Worm (Caenorhabditis elegans) whole organism, young adult: Measurements from ENCODE around the gene frm-10.

ENCODE experiments used
- B0019.2 ChIP-seq: fragments of 200-800 bp; sonication (Bioruptor generic); conservative IDR thresholded peaks from 2 replicates; pipeline ENCODE4 v1.3.6; 2022; ENCODE audit warnings: missing genetic modification reagents, missing genetic modification characterization, missing compliant biosample characterization
- B0261.1 ChIP-seq: sonication (generic microtip); optimal IDR thresholded peaks from 2 replicates; lab custom pipeline; 2016; ENCODE audit warnings: mild to moderate bottlenecking, missing genetic modification characterization, moderate library complexity, missing compliant biosample characterization
- F10E7.11 ChIP-seq: sonication (generic microtip); optimal IDR thresholded peaks from 2 replicates; lab custom pipeline; 2017; ENCODE audit warnings: mild to moderate bottlenecking, missing genetic modification characterization, moderate library complexity, missing compliant biosample characterization
- F23B12.7 ChIP-seq: sonication (generic microtip); optimal IDR thresholded peaks from 2 replicates; lab custom pipeline; 2017; ENCODE audit warnings: missing genetic modification characterization, mild to moderate bottlenecking, missing compliant biosample characterization, antibody characterized with exemption, moderate library complexity; ENCODE audit not compliant: insufficient read depth
- F49E8.2 ChIP-seq: sonication (generic microtip); optimal IDR thresholded peaks from 3 replicates; lab custom pipeline; 2017; ENCODE audit warnings: missing genetic modification characterization, mild to moderate bottlenecking, missing compliant biosample characterization, antibody characterized with exemption, moderate library complexity; ENCODE audit not compliant: insufficient read depth
- F57A8.1 ChIP-seq: fragments of 200-800 bp; sonication (Bioruptor generic); optimal IDR thresholded peaks from 2 replicates; lab custom pipeline; 2018; ENCODE audit warnings: mild to moderate bottlenecking, missing genetic modification characterization, moderate library complexity, missing compliant biosample characterization
- T07F8.4 ChIP-seq: sonication (generic microtip); optimal IDR thresholded peaks from 2 replicates; lab custom pipeline; 2016; ENCODE audit warnings: mild to moderate bottlenecking, missing genetic modification characterization, moderate library complexity, missing compliant biosample characterization
- Y53F4B.3 ChIP-seq: fragments of 200-800 bp; sonication (Bioruptor generic); IDR thresholded peaks from 2 replicates; pipeline ENCODE4 v1.3.6; 2022; ENCODE audit warnings: missing genetic modification reagents, missing genetic modification characterization, missing compliant biosample characterization
- atf-7 ChIP-seq: sonication (generic microtip); optimal IDR thresholded peaks from 2 replicates; lab custom pipeline; 2017; ENCODE audit warnings: mild to moderate bottlenecking, missing genetic modification characterization, missing compliant biosample characterization
- athp-1 ChIP-seq: sonication (generic microtip); optimal IDR thresholded peaks from 2 replicates; lab custom pipeline; 2017; ENCODE audit warnings: mild to moderate bottlenecking, missing genetic modification characterization, missing compliant biosample characterization
- attf-3 ChIP-seq: fragments of 200-800 bp; sonication (Bioruptor generic); conservative IDR thresholded peaks from 2 replicates; pipeline ENCODE4 v1.3.6; 2022; ENCODE audit warnings: missing genetic modification reagents, missing genetic modification characterization, missing compliant biosample characterization
- attf-5 ChIP-seq: fragments of 200-800 bp; sonication (Bioruptor generic); optimal IDR thresholded peaks from 2 replicates; lab custom pipeline; 2018; ENCODE audit warnings: mild to moderate bottlenecking, missing genetic modification characterization, missing compliant biosample characterization
- bed-1 ChIP-seq: fragments of 200-800 bp; sonication (Bioruptor generic); IDR thresholded peaks from 2 replicates; pipeline ENCODE4 v1.3.6; 2022; ENCODE audit warnings: missing genetic modification reagents, missing genetic modification characterization, missing compliant biosample characterization
- ccch-3 ChIP-seq: fragments of 200-800 bp; sonication (Bioruptor generic); optimal IDR thresholded peaks from 2 replicates; lab custom pipeline; 2018; ENCODE audit warnings: mild to moderate bottlenecking, missing genetic modification characterization, missing compliant biosample characterization
- ceh-79 ChIP-seq: sonication (generic microtip); optimal IDR thresholded peaks from 2 replicates; lab custom pipeline; 2017; ENCODE audit warnings: mild to moderate bottlenecking, missing genetic modification characterization, missing compliant biosample characterization
- die-1 ChIP-seq: sonication (generic microtip); optimal IDR thresholded peaks from 2 replicates; lab custom pipeline; 2016; ENCODE audit warnings: missing genotype, mild to moderate bottlenecking, missing genetic modification characterization, missing compliant biosample characterization
- egl-18 ChIP-seq: fragments of 200-800 bp; sonication (Bioruptor generic); IDR thresholded peaks from 2 replicates; pipeline ENCODE4 v1.3.6; 2022; ENCODE audit warnings: missing genetic modification reagents, missing genetic modification characterization, missing compliant biosample characterization
- gei-17 ChIP-seq: fragments of 200-800 bp; sonication (Bioruptor generic); optimal IDR thresholded peaks from 2 replicates; lab custom pipeline; 2018; ENCODE audit warnings: mild to moderate bottlenecking, missing genetic modification characterization, missing compliant biosample characterization
- him-1 ChIP-seq: sonication (generic microtip); optimal IDR thresholded peaks from 2 replicates; lab custom pipeline; 2016; ENCODE audit warnings: missing genotype, missing genetic modification reagents, missing genetic modification characterization, missing compliant biosample characterization
- lag-1 ChIP-seq: fragments of 200-800 bp; sonication (Bioruptor generic); IDR thresholded peaks from 2 replicates; pipeline ENCODE4 v1.3.6; 2022; ENCODE audit warnings: missing genetic modification reagents, missing genetic modification characterization, missing compliant biosample characterization
- lin-26 ChIP-seq: fragments of 200-800 bp; sonication (Bioruptor generic); IDR thresholded peaks from 2 replicates; pipeline ENCODE4 v1.3.6; 2022; ENCODE audit warnings: missing genetic modification reagents, missing genetic modification characterization, missing compliant biosample characterization
- nhr-120 ChIP-seq: fragments of 200-800 bp; sonication (Bioruptor generic); IDR thresholded peaks from 2 replicates; pipeline ENCODE4 v1.3.6; 2022; ENCODE audit warnings: missing genetic modification characterization, missing compliant biosample characterization
- nhr-27 ChIP-seq: fragments of 200-800 bp; sonication (Bioruptor generic); optimal IDR thresholded peaks from 2 replicates; lab custom pipeline; 2018; ENCODE audit warnings: mild to moderate bottlenecking, missing genetic modification characterization, moderate library complexity, missing compliant biosample characterization
- pbrm-1 ChIP-seq: fragments of 200-800 bp; sonication (Bioruptor generic); IDR thresholded peaks from 2 replicates; pipeline ENCODE4 v1.3.6; 2022; ENCODE audit warnings: missing genetic modification reagents, missing genetic modification characterization, missing compliant biosample characterization
- pha-4 ChIP-seq: fragments of 150-350 bp; sonication (generic microtip); optimal IDR thresholded peaks from 2 replicates; lab custom pipeline; 2014; ENCODE audit warnings: missing biosample characterization, missing genetic modification reagents, missing genetic modification characterization
- rpc-1 ChIP-seq, 2 experiments: fragments of 150-350 bp in 1 of 2; sonication (generic microtip) in 1 of 2; optimal IDR thresholded peaks; 2 replicates each; lab custom pipeline; 2014 to 2018; ENCODE audit warnings: missing biosample characterization in 1 of 2, missing genetic modification characterization in 1 of 2, missing genetic modification reagents in 1 of 2, missing genotype in 1 of 2
- snpc-1.3 ChIP-seq: sonication (generic microtip); optimal IDR thresholded peaks from 2 replicates; lab custom pipeline; 2017; ENCODE audit warnings: missing genetic modification characterization, mild to moderate bottlenecking, missing compliant biosample characterization, antibody characterized with exemption, moderate library complexity, missing genotype, missing genetic modification reagents; ENCODE audit not compliant: insufficient read depth
- sptf-2 ChIP-seq: fragments of 200-800 bp; sonication (Bioruptor generic); optimal IDR thresholded peaks from 2 replicates; lab custom pipeline; 2018; ENCODE audit warnings: mild to moderate bottlenecking, missing genetic modification characterization, missing compliant biosample characterization
- unc-62 ChIP-seq: fragments of 150-350 bp; optimal IDR thresholded peaks from 2 replicates; lab custom pipeline; 2014; ENCODE audit warnings: missing biosample characterization, missing genetic modification reagents, missing genetic modification characterization
- zfh-2 ChIP-seq: fragments of 200-800 bp; sonication (Bioruptor generic); conservative IDR thresholded peaks from 2 replicates; pipeline ENCODE4 v1.3.6; 2022; ENCODE audit warnings: missing genetic modification reagents, missing genetic modification characterization, missing compliant biosample characterization
- zim-3 ChIP-seq: sonication (generic microtip); optimal IDR thresholded peaks from 2 replicates; lab custom pipeline; 2017; ENCODE audit warnings: mild to moderate bottlenecking, missing genetic modification characterization, moderate library complexity, missing compliant biosample characterization
- ztf-25 ChIP-seq: fragments of 200-800 bp; sonication (Bioruptor generic); IDR thresholded peaks from 2 replicates; pipeline ENCODE4 v1.3.6; 2022; ENCODE audit warnings: missing genetic modification reagents, missing genetic modification characterization, missing compliant biosample characterization
- ztf-26 ChIP-seq: sonication (generic microtip); optimal IDR thresholded peaks from 2 replicates; lab custom pipeline; 2017; ENCODE audit warnings: missing genetic modification characterization, missing compliant biosample characterization
- ztf-6 ChIP-seq: fragments of 200-800 bp; sonication (Bioruptor generic); IDR thresholded peaks from 2 replicates; pipeline ENCODE4 v1.3.6; 2022; ENCODE audit warnings: missing genetic modification reagents, missing genetic modification characterization, missing compliant biosample characterization

The frm-10 gene

ce11 chrV:13453334-13453733, 9.7 kb upstream of the frm-10 start, which contains the start of gene lurp-2:
Gene lurp-2 (plus strand): TSS chrV:13453634.
- TF ChIP-seq nhr-120 (GFP tag; lab: Robert Waterston, UW) (no peak), F57A8.1 (GFP tag; lab: Kevin White, UChicago) (no peak), ztf-25 (no peak), ccch-3 (GFP tag; lab: Kevin White, UChicago) (no peak), zfh-2 (GFP tag; lab: Robert Waterston, UW) (no peak), pha-4 (tag; lab: Kevin White, UChicago) (no peak), ztf-6 (GFP tag; lab: Robert Waterston, UW) (no peak), lin-26 (GFP tag; lab: Robert Waterston, UW) (no peak), B0261.1 (tag; lab: Kevin White, UChicago) (no peak), attf-3 (GFP tag; lab: Robert Waterston, UW) (no peak), lag-1 (GFP tag; lab: Robert Waterston, UW) (no peak), athp-1 (no peak)

DNA sequence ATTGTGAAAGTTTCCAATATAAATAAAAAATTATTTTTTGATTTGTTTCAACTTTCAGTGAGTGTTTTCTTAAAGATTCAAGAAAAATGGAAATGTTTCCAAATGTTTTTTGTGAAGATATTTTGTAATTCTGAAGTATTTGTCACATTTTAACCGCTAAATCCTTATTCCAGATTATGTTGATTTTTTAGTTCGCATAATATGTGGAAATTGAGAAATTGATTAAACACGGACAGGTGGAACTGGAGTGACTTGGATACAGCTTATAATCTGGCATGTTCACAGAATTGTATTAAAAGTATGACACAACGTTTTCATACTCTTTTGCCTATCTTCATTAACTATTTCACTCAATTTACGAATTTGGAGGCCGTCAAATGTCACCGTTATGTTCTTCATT, 7.6 kb upstream of the frm-10 start, which contains the start of gene lurp-3:
lurp-3 (plus strand) TSS at position 301 of the 400 bp plus-strand sequence.
- TF ChIP-seq F49E8.2 (tag; lab: Kevin White, UChicago) (no peak), athp-1 (no peak), egl-18 (GFP tag; lab: Robert Waterston, UW) (no peak), ztf-26 (tag; lab: Kevin White, UChicago) (no peak), nhr-27 (tag; lab: Kevin White, UChicago) (no peak), him-1 (tag; lab: Kevin White, UChicago) (no peak)

ce11 chrV:13457858-13458257, 5.1 kb upstream of the frm-10 start, which contains the start of gene F25H9.2:
Gene F25H9.2 (plus strand): TSS chrV:13458083.
- no peak for TF ChIP-seq F23B12.7
- TF ChIP-seq sptf-2 (GFP tag; lab: Kevin White, UChicago): no peak
- TF ChIP-seq Y53F4B.3: no peak
- no peak for TF ChIP-seq gei-17 (GFP tag; lab: Kevin White, UChicago)
- no peak for TF ChIP-seq F49E8.2 (tag; lab: Kevin White, UChicago)
- TF ChIP-seq rpc-1 (optimal IDR thresholded peaks at IDR 0.05; lab: Kevin White, UChicago): no peak
- TF ChIP-seq rpc-1 (tag; optimal IDR thresholded peaks at IDR 0.05; lab: Kevin White, UChicago): no peak
- no peak for TF ChIP-seq egl-18 (GFP tag; lab: Robert Waterston, UW)
- TF ChIP-seq attf-5 (GFP tag; lab: Kevin White, UChicago): no peak
- TF ChIP-seq die-1 (tag; lab: Kevin White, UChicago): no peak
- TF ChIP-seq T07F8.4: no peak

DNA sequence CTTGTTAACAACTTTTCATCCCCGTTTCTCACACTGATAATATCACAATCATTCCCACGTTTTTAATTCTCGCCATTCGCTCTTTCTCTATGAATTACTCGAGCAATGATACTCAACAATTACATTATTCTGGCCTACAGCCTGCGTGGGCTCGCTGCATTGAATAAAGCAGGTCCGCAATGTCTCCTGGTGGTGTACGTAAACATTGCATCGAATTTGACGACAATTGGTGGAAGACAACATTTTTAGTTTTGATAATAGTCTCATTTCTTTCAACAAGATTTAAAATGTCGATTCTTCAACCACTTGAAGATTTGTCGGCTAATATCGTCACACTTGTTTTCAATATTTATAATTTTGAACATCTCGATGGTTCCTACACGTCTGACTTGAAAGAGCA, 3.7 kb upstream of the frm-10 start, which contains the start of gene bath-39:
bath-39 (plus strand) TSS at position 137 of the 400 bp plus-strand sequence.
- TF ChIP-seq F10E7.11 (no peak), B0019.2 (GFP tag; lab: Robert Waterston, UW) (no peak), F49E8.2 (tag; lab: Kevin White, UChicago) (no peak), zim-3 (tag; lab: Kevin White, UChicago) (no peak), unc-62 (GFP tag; lab: Kevin White, UChicago) (no peak), ceh-79 (tag; lab: Kevin White, UChicago) (no peak), pbrm-1 (no peak), bed-1 (no peak), snpc-1.3 (no peak), atf-7 (tag; lab: Kevin White, UChicago) (no peak)
